Worm (Caenorhabditis elegans): Measurements from ENCODE around the gene F53H1.4.
"Not testable (repeated sequence)": the region's sequence is repeated elsewhere in the genome, so short reads cannot be mapped to it uniquely, and the experiment has no call there.

Gene F53H1.4

ce11 chrIV:1310337-1310736 lies 371 bp downstream of the F53H1.4 start (continued):
- no peak for TF ChIP-seq hlh-6 (tag; optimal IDR thresholded peaks at IDR 0.05)

ce11 chrIV:1328682-1329212 lies 18.8 kb downstream of the F53H1.4 start, which contains the start of gene F53H1.3:
F53H1.3 (plus strand) TSS chrIV:1329162.
- TF ChIP-seq ttx-3 (tag; optimal IDR thresholded peaks at IDR 0.05): no peak
- TF ChIP-seq che-1 (tag; optimal IDR thresholded peaks at IDR 0.05): no peak
- no peak for TF ChIP-seq unc-3 (GFP tag; conservative IDR thresholded peaks at IDR 0.05)
- no peak for TF ChIP-seq unc-3 (tag; optimal IDR thresholded peaks at IDR 0.05)
- TF ChIP-seq pha-4 (tag; optimal IDR thresholded peaks at IDR 0.05): no peak
- no peak for TF ChIP-seq ceh-2 (tag; optimal IDR thresholded peaks at IDR 0.05)
- TF ChIP-seq pqm-1 (tag; optimal IDR thresholded peaks at IDR 0.05): no peak
- TF ChIP-seq hlh-15 (tag; optimal IDR thresholded peaks at IDR 0.05): no peak
- no peak for TF ChIP-seq elt-4 (tag; optimal IDR thresholded peaks at IDR 0.05)
- no peak for TF ChIP-seq fkh-6 (tag; optimal IDR thresholded peaks at IDR 0.05)
- no peak for TF ChIP-seq ceh-9 (tag; optimal IDR thresholded peaks at IDR 0.05)
- no peak for TF ChIP-seq unc-55 (GFP tag; optimal IDR thresholded peaks at IDR 0.05)
- no peak for TF ChIP-seq sox-4 (tag; optimal IDR thresholded peaks at IDR 0.05)
- TF ChIP-seq madf-2 (tag; optimal IDR thresholded peaks at IDR 0.05): no peak
- TF ChIP-seq hlh-13 (GFP tag; optimal IDR thresholded peaks at IDR 0.05): no peak
- no peak for TF ChIP-seq mec-3 (tag; optimal IDR thresholded peaks at IDR 0.05; ENCODE audit: borderline replicate concordance)
- no peak for TF ChIP-seq eyg-1 (tag; optimal IDR thresholded peaks at IDR 0.05)
- no peak for TF ChIP-seq fkh-10 (GFP tag; optimal IDR thresholded peaks at IDR 0.05)
- TF ChIP-seq npax-4 (tag; optimal IDR thresholded peaks at IDR 0.05): no peak
- no peak for TF ChIP-seq nhr-11 (tag; optimal IDR thresholded peaks at IDR 0.05)
- no peak for TF ChIP-seq pha-2 (tag; optimal IDR thresholded peaks at IDR 0.05)

- TF ChIP-seq C08G9.2 (tag; optimal IDR thresholded peaks at IDR 0.05); gmeb-2 (tag; optimal IDR thresholded peaks at IDR 0.05); fkh-10 (GFP tag; optimal IDR thresholded peaks at IDR 0.05): not testable (repeated sequence)
Measured at ce11 chrIV:1340788-1341187, 30.8 kb downstream of the F53H1.4 start, which contains the start of gene F58F6.6. F58F6.6 (plus strand) TSS chrIV:1341088.

ce11 chrIV:1343379-1343778 lies 33.4 kb downstream of the F53H1.4 start, which contains the start of gene F58F6.5:
F58F6.5 (plus strand) TSS chrIV:1343679.
- not testable (repeated sequence) for TF ChIP-seq ttx-3 (tag; optimal IDR thresholded peaks at IDR 0.05); dmd-4 (tag; optimal IDR thresholded peaks at IDR 0.05; ENCODE audit: borderline replicate concordance); nhr-232 (tag; optimal IDR thresholded peaks at IDR 0.05)

ce11 chrIV:1346981-1347380 lies 37.0 kb downstream of the F53H1.4 start, which contains the start of gene rfc-2:
rfc-2 (plus strand) TSS chrIV:1347314.
- no peak for TF ChIP-seq nhr-232 (tag; optimal IDR thresholded peaks at IDR 0.05)
- no peak for TF ChIP-seq lim-6 (tag; optimal IDR thresholded peaks at IDR 0.05)
- no peak for TF ChIP-seq elt-4 (tag; optimal IDR thresholded peaks at IDR 0.05)
- TF ChIP-seq madf-2 (tag; optimal IDR thresholded peaks at IDR 0.05): no peak
- no peak for TF ChIP-seq gmeb-2 (tag; optimal IDR thresholded peaks at IDR 0.05)
- TF ChIP-seq ttx-3 (tag; optimal IDR thresholded peaks at IDR 0.05): no peak
- no peak for TF ChIP-seq eyg-1 (tag; optimal IDR thresholded peaks at IDR 0.05)
- no peak for TF ChIP-seq ceh-22 (tag; optimal IDR thresholded peaks at IDR 0.05)
- TF ChIP-seq odd-2 (tag; optimal IDR thresholded peaks at IDR 0.05): no peak
- TF ChIP-seq lin-11 (tag; optimal IDR thresholded peaks at IDR 0.05): no peak
- peak; percentile 55 for TF ChIP-seq ceh-2 (tag; optimal IDR thresholded peaks at IDR 0.05)
- no peak for TF ChIP-seq ceh-18 (tag; optimal IDR thresholded peaks at IDR 0.05)
- TF ChIP-seq pax-1 (tag; optimal IDR thresholded peaks at IDR 0.05): no peak
- TF ChIP-seq mec-3 (tag; optimal IDR thresholded peaks at IDR 0.05; ENCODE audit: borderline replicate concordance): no peak
- no peak for TF ChIP-seq fax-1 (tag; optimal IDR thresholded peaks at IDR 0.05)
- TF ChIP-seq pha-4 (tag; optimal IDR thresholded peaks at IDR 0.05): no peak
- TF ChIP-seq C08G9.2 (tag; optimal IDR thresholded peaks at IDR 0.05): peak; percentile 73
- TF ChIP-seq ceh-31 (tag; optimal IDR thresholded peaks at IDR 0.05): peak; percentile 61
- TF ChIP-seq hlh-13 (GFP tag; optimal IDR thresholded peaks at IDR 0.05): no peak
- no peak for TF ChIP-seq unc-55 (GFP tag; optimal IDR thresholded peaks at IDR 0.05)
- no peak for TF ChIP-seq ceh-9 (tag; optimal IDR thresholded peaks at IDR 0.05)
- TF ChIP-seq hlh-15 (tag; optimal IDR thresholded peaks at IDR 0.05): no peak
- TF ChIP-seq syd-9 (tag; optimal IDR thresholded peaks at IDR 0.05): no peak
- no peak for TF ChIP-seq ceh-6 (GFP tag; optimal IDR thresholded peaks at IDR 0.05)
- TF ChIP-seq C38D4.7 (GFP tag; optimal IDR thresholded peaks at IDR 0.05): no peak
- TF ChIP-seq ahr-1 (tag; optimal IDR thresholded peaks at IDR 0.05): no peak
- no peak for TF ChIP-seq K02D7.2 (tag; optimal IDR thresholded peaks at IDR 0.05)
- TF ChIP-seq tbx-2 (tag; optimal IDR thresholded peaks at IDR 0.05): peak; percentile 19
- peak; percentile 51 for TF ChIP-seq ets-4 (tag; optimal IDR thresholded peaks at IDR 0.05)
- TF ChIP-seq nhr-11 (tag; optimal IDR thresholded peaks at IDR 0.05): no peak
- TF ChIP-seq unc-42 (tag; optimal IDR thresholded peaks at IDR 0.05): no peak
- no peak for TF ChIP-seq ceh-24 (tag; optimal IDR thresholded peaks at IDR 0.05)

Measured in whole organism, late embryonic.